Fruit fly (Drosophila melanogaster): Measurements from ENCODE around the gene Atac3.

Atac3 gene

dm6 chr3L:311607-312006, 16.2 kb downstream of the Atac3 start (continued):
- TF ChIP-seq amos (GFP tag; IDR thresholded peaks at IDR 0.05; ENCODE audit: partially characterized antibody) (peak; percentile 45; the same call in 1 of the 2 replicates), CrebB (tag; optimal IDR thresholded peaks at IDR 0.05) (peak; percentile 24), CG17802 (tag; optimal IDR thresholded peaks at IDR 0.05) (no peak), wek (GFP tag; optimal IDR thresholded peaks at IDR 0.05) (no peak), da (GFP tag; optimal IDR thresholded peaks at IDR 0.05) (no peak), ranshi (GFP tag; IDR thresholded peaks at IDR 0.05) (no peak), Tbp (GFP tag; optimal IDR thresholded peaks at IDR 0.05) (no peak), dysf (GFP tag; IDR thresholded peaks at IDR 0.05) (no peak), CG15269 (tag; optimal IDR thresholded peaks at IDR 0.05) (no peak), Jarid2 (GFP tag; optimal IDR thresholded peaks at IDR 0.05) (no peak), her (GFP tag; optimal IDR thresholded peaks at IDR 0.05) (no peak), CG11695 (GFP tag; IDR thresholded peaks at IDR 0.05) (no peak), CG14667 (GFP tag; IDR thresholded peaks at IDR 0.05) (no peak), ash1 (GFP tag; optimal IDR thresholded peaks at IDR 0.05) (no peak), bbx (GFP tag; IDR thresholded peaks at IDR 0.05; ENCODE audit: partially characterized antibody) (no peak), Blimp-1 (GFP tag; optimal IDR thresholded peaks at IDR 0.05) (no peak), CG6272 (GFP tag; IDR thresholded peaks at IDR 0.05) (no peak), CG2875 (GFP tag; optimal IDR thresholded peaks at IDR 0.05) (no peak), MBD-R2 (GFP tag; IDR thresholded peaks at IDR 0.05) (no peak), CG11093 (GFP tag; IDR thresholded peaks at IDR 0.05) (no peak), pum (GFP tag; optimal IDR thresholded peaks at IDR 0.05) (no peak), CG5245 (GFP tag; optimal IDR thresholded peaks at IDR 0.05) (no peak), CG31388 (GFP tag; optimal IDR thresholded peaks at IDR 0.05) (no peak), CG13287 (GFP tag; IDR thresholded peaks at IDR 0.05; ENCODE audit: partially characterized antibody) (peak; percentile 35; the same call in 1 of the 2 replicates), CG12219 (GFP tag; optimal IDR thresholded peaks at IDR 0.05) (no peak), kay (GFP tag; optimal IDR thresholded peaks at IDR 0.05) (peak; percentile 12), CG2120 (GFP tag; optimal IDR thresholded peaks at IDR 0.05) (no peak), CG17385 (GFP tag; optimal IDR thresholded peaks at IDR 0.05) (no peak), Dip2 (GFP tag; IDR thresholded peaks at IDR 0.05) (no peak), tll (GFP tag; optimal IDR thresholded peaks at IDR 0.05) (no peak), ATbp (GFP tag; optimal IDR thresholded peaks at IDR 0.05) (no peak), sug (tag; optimal IDR thresholded peaks at IDR 0.05) (peak; percentile 64), CG33213 (GFP tag; optimal IDR thresholded peaks at IDR 0.05) (no peak), cato (GFP tag; optimal IDR thresholded peaks at IDR 0.05; ENCODE audit: borderline replicate concordance) (no peak), pros (GFP tag; optimal IDR thresholded peaks at IDR 0.05) (no peak), YL-1 (GFP tag; optimal IDR thresholded peaks at IDR 0.05) (no peak), CG42726 (GFP tag; IDR thresholded peaks at IDR 0.05; ENCODE audit: partially characterized antibody) (0 out of 2 replicates have a peak, but pooled peaks have one; percentile 5), pzg (GFP tag; optimal IDR thresholded peaks at IDR 0.05) (no peak), kah (GFP tag; optimal IDR thresholded peaks at IDR 0.05) (no peak), Oaz (GFP tag; IDR thresholded peaks at IDR 0.05) (no peak), CG2202 (tag; optimal IDR thresholded peaks at IDR 0.05) (no peak), BEAF-32 (GFP tag; optimal IDR thresholded peaks at IDR 0.05) (no peak), Max (GFP tag; optimal IDR thresholded peaks at IDR 0.05) (no peak), ind (GFP tag; optimal IDR thresholded peaks at IDR 0.05) (no peak), CG10959 (GFP tag; IDR thresholded peaks at IDR 0.05) (no peak), Ets97D (GFP tag; optimal IDR thresholded peaks at IDR 0.05) (no peak), CG9215 (GFP tag; IDR thresholded peaks at IDR 0.05) (no peak), ttk (GFP tag; IDR thresholded peaks at IDR 0.05) (no peak), chinmo (GFP tag; IDR thresholded peaks at IDR 0.05; ENCODE audit: partially characterized antibody) (peak; percentile 71; the same call in 3 of the 4 replicates), Pdp1 (GFP tag; optimal IDR thresholded peaks at IDR 0.05) (peak in 1 of 2 experiments; percentile 76), Taf1 (GFP tag; IDR thresholded peaks at IDR 0.05) (no peak)
